Fruit fly (Drosophila melanogaster): ENCODE data around the gene armi.

The armi gene

dm6 chr3L:3466200-3466599, 5.1 kb downstream of the armi start, which contains the start of gene CycJ:
Gene CycJ, plus strand, starts transcription at chr3L:3466428.
- TF ChIP-seq Eip78C (GFP tag) = peak; percentile 18
- no peak for TF ChIP-seq CG3919 (GFP tag; optimal IDR thresholded peaks at IDR 0.05)

dm6 chr3L:3469709-3470108, 8.6 kb downstream of the armi start:
- peak; percentile 3 for TF ChIP-seq Eip93F (GFP tag; optimal IDR thresholded peaks at IDR 0.05)
- TF ChIP-seq CG1621 (tag; optimal IDR thresholded peaks at IDR 0.05) = no peak
- peak; percentile 56 for TF ChIP-seq vri (GFP tag; optimal IDR thresholded peaks at IDR 0.05)
- TF ChIP-seq CG7368 (GFP tag; optimal IDR thresholded peaks at IDR 0.05) = no peak
- no peak for TF ChIP-seq fd85E (GFP tag; optimal IDR thresholded peaks at IDR 0.05)

- TF ChIP-seq Sox102F (GFP tag; optimal IDR thresholded peaks at IDR 0.05) = peak; percentile 7
- no peak for TF ChIP-seq spab (GFP tag; optimal IDR thresholded peaks at IDR 0.05)
- no peak for TF ChIP-seq dsx (GFP tag; optimal IDR thresholded peaks at IDR 0.05; ENCODE audit: poor library complexity, severe bottlenecking)
- TF ChIP-seq lz (GFP tag; optimal IDR thresholded peaks at IDR 0.05) = peak; percentile 40
- no peak for TF ChIP-seq CG11902 (GFP tag; optimal IDR thresholded peaks at IDR 0.05)
- peak; percentile 58 for TF ChIP-seq Sox14 (GFP tag; optimal IDR thresholded peaks at IDR 0.05)
- TF ChIP-seq vri (GFP tag; optimal IDR thresholded peaks at IDR 0.05) = peak; percentile 38
- TF ChIP-seq acj6 (GFP tag; optimal IDR thresholded peaks at IDR 0.05) = no peak
- TF ChIP-seq CG10631 (GFP tag; optimal IDR thresholded peaks at IDR 0.05) = no peak
- TF ChIP-seq OdsH (GFP tag; optimal IDR thresholded peaks at IDR 0.05) = no peak
- no peak for TF ChIP-seq CG8319 (GFP tag; optimal IDR thresholded peaks at IDR 0.05)
- TF ChIP-seq CG3032 (tag; optimal IDR thresholded peaks at IDR 0.05) = peak; percentile 41
- TF ChIP-seq Hr39 (GFP tag; optimal IDR thresholded peaks at IDR 0.05) = no peak
- TF ChIP-seq CG16779 (tag; optimal IDR thresholded peaks at IDR 0.05) = no peak
- peak; percentile 27 for TF ChIP-seq cyc (GFP tag; optimal IDR thresholded peaks at IDR 0.05)
- peak; percentile 41 for TF ChIP-seq esn (GFP tag; optimal IDR thresholded peaks at IDR 0.05)
- no peak for TF ChIP-seq Sox15 (GFP tag; optimal IDR thresholded peaks at IDR 0.05)
- TF ChIP-seq fkh (GFP tag; optimal IDR thresholded peaks at IDR 0.05) = peak; percentile 97
- TF ChIP-seq net (GFP tag; optimal IDR thresholded peaks at IDR 0.05) = no peak
- peak; percentile 31 for TF ChIP-seq CG31627 (GFP tag; optimal IDR thresholded peaks at IDR 0.05)
- peak; percentile 60 for TF ChIP-seq Eip78C (GFP tag)
- TF ChIP-seq topi (GFP tag; optimal IDR thresholded peaks at IDR 0.05) = peak; percentile 3
- TF ChIP-seq CG1621 (tag; optimal IDR thresholded peaks at IDR 0.05) = no peak
These were observed 10.1 kb downstream of the armi start, which contains the start of gene CG14971 for dm6 chr3L:3471174-3471573. Gene CG14971, minus strand, starts transcription at chr3L:3471309.

dm6 chr3L:3472063-3472528, 11.0 kb downstream of the armi start, which contains the start of the genes CG32267 and CG42324:
Gene CG32267, minus strand, starts transcription at chr3L:3472113.
Gene CG42324, plus strand, starts transcription at chr3L:3472447.
- no peak for TF ChIP-seq Gug (GFP tag; IDR thresholded peaks at IDR 0.05)
- peak; percentile 28 for TF ChIP-seq fkh (GFP tag; optimal IDR thresholded peaks at IDR 0.05)
- no peak for TF ChIP-seq achi (GFP tag; optimal IDR thresholded peaks at IDR 0.05)
- TF ChIP-seq Hr39 (GFP tag; optimal IDR thresholded peaks at IDR 0.05) = no peak
- TF ChIP-seq CG3919 (GFP tag; optimal IDR thresholded peaks at IDR 0.05) = no peak
- TF ChIP-seq Eip78C (GFP tag) = peak; percentile 29
- no peak for TF ChIP-seq pdm3 (GFP tag; optimal IDR thresholded peaks at IDR 0.05)
- TF ChIP-seq CG6854 (GFP tag; optimal IDR thresholded peaks at IDR 0.05) = no peak

- TF ChIP-seq spab (GFP tag; optimal IDR thresholded peaks at IDR 0.05) (peak; percentile 58), acj6 (GFP tag; optimal IDR thresholded peaks at IDR 0.05) (peak; percentile 57), CG11902 (GFP tag; optimal IDR thresholded peaks at IDR 0.05) (no peak), CG10669 (GFP tag; optimal IDR thresholded peaks at IDR 0.05) (peak; percentile 54), lz (GFP tag; optimal IDR thresholded peaks at IDR 0.05) (peak; percentile 30), CG15336 (GFP tag; IDR thresholded peaks at IDR 0.05) (0 out of 2 replicates have a peak, but pooled peaks have one; percentile 47), CG16779 (tag; optimal IDR thresholded peaks at IDR 0.05) (peak; percentile 41), CG11294 (GFP tag; IDR thresholded peaks at IDR 0.05) (no peak), ss (GFP tag; optimal IDR thresholded peaks at IDR 0.05) (peak; percentile 46 to 74), fd59A (GFP tag; optimal IDR thresholded peaks at IDR 0.05) (peak; percentile 43), CG6276 (GFP tag; optimal IDR thresholded peaks at IDR 0.05) (no peak), CG9139 (GFP tag; optimal IDR thresholded peaks at IDR 0.05) (peak; percentile 7), CG6854 (GFP tag; optimal IDR thresholded peaks at IDR 0.05) (no peak), CG7368 (GFP tag; optimal IDR thresholded peaks at IDR 0.05) (peak; percentile 40), Eip75B (GFP tag; optimal IDR thresholded peaks at IDR 0.05) (peak; percentile 42), Ets96B (tag; optimal IDR thresholded peaks at IDR 0.05) (peak; percentile 65), CG1621 (tag; optimal IDR thresholded peaks at IDR 0.05) (peak; percentile 48), CG34406 (GFP tag; optimal IDR thresholded peaks at IDR 0.05) (peak; percentile 15), dac (GFP tag; optimal IDR thresholded peaks at IDR 0.05) (peak; percentile 8), Hr38 (GFP tag; optimal IDR thresholded peaks at IDR 0.05) (no peak)
These were observed 11.7 kb downstream of the armi start for dm6 chr3L:3472786-3473185.
